Fruit fly (Drosophila melanogaster): ENCODE data around the gene CG7342.

CG7342 gene

dm6 chr3R:19609925-19610324 is 6.8 kb downstream of the CG7342 start, which contains the start of gene CG17752:
CG17752 (plus strand) TSS chr3R:19610225.
- TF ChIP-seq Hr96 (GFP tag; optimal IDR thresholded peaks at IDR 0.05) (no peak), cic (GFP tag; optimal IDR thresholded peaks at IDR 0.05) (no peak), CG12768 (GFP tag; optimal IDR thresholded peaks at IDR 0.05) (no peak), CG7045 (GFP tag; optimal IDR thresholded peaks at IDR 0.05) (no peak), tj (GFP tag; optimal IDR thresholded peaks at IDR 0.05) (no peak), pad (GFP tag; optimal IDR thresholded peaks at IDR 0.05) (no peak), Mnt (GFP tag; optimal IDR thresholded peaks at IDR 0.05) (no peak), CG7101 (tag; optimal IDR thresholded peaks at IDR 0.05) (no peak), cnc (optimal IDR thresholded peaks at IDR 0.05) (no peak), ovo (GFP tag; optimal IDR thresholded peaks at IDR 0.05) (no peak), bab1 (GFP tag; optimal IDR thresholded peaks at IDR 0.05) (no peak), Crg-1 (GFP tag; optimal IDR thresholded peaks at IDR 0.05) (no peak), CG14711 (tag; optimal IDR thresholded peaks at IDR 0.05) (no peak), toe (GFP tag; optimal IDR thresholded peaks at IDR 0.05) (no peak), CG1620 (GFP tag; optimal IDR thresholded peaks at IDR 0.05) (no peak)

- TF ChIP-seq CG11617 (GFP tag; optimal IDR thresholded peaks at IDR 0.05) (no peak), Clk (GFP tag; optimal IDR thresholded peaks at IDR 0.05) (no peak), ovo (GFP tag; optimal IDR thresholded peaks at IDR 0.05) (no peak), CG33017 (tag; optimal IDR thresholded peaks at IDR 0.05) (no peak), cnc (optimal IDR thresholded peaks at IDR 0.05) (no peak), CG7045 (GFP tag; optimal IDR thresholded peaks at IDR 0.05) (no peak), tj (GFP tag; optimal IDR thresholded peaks at IDR 0.05) (no peak), cic (GFP tag; optimal IDR thresholded peaks at IDR 0.05) (no peak), pad (GFP tag; optimal IDR thresholded peaks at IDR 0.05) (no peak), CG12768 (GFP tag; optimal IDR thresholded peaks at IDR 0.05) (no peak), CG1620 (GFP tag; optimal IDR thresholded peaks at IDR 0.05) (no peak), Mnt (GFP tag; optimal IDR thresholded peaks at IDR 0.05) (no peak), toe (GFP tag; optimal IDR thresholded peaks at IDR 0.05) (no peak), CG5204 (GFP tag; optimal IDR thresholded peaks at IDR 0.05) (no peak), Hr96 (GFP tag; optimal IDR thresholded peaks at IDR 0.05) (no peak), CG14711 (tag; optimal IDR thresholded peaks at IDR 0.05) (no peak)
Observed at dm6 chr3R:19612908-19613431, 9.8 kb downstream of the CG7342 start, which contains the start of gene CG16727. CG16727 (plus strand) TSS chr3R:19613381.

dm6 chr3R:19619908-19620307 is 16.7 kb downstream of the CG7342 start:
- TF ChIP-seq CG7045 (GFP tag; optimal IDR thresholded peaks at IDR 0.05) = no peak
- TF ChIP-seq pad (GFP tag; optimal IDR thresholded peaks at IDR 0.05) = no peak
- no peak for TF ChIP-seq ovo (GFP tag; optimal IDR thresholded peaks at IDR 0.05)
- no peak for TF ChIP-seq cic (GFP tag; optimal IDR thresholded peaks at IDR 0.05)
- TF ChIP-seq CG1620 (GFP tag; optimal IDR thresholded peaks at IDR 0.05) = no peak
- TF ChIP-seq Clk (GFP tag; optimal IDR thresholded peaks at IDR 0.05) = no peak
- no peak for TF ChIP-seq kay (GFP tag; ENCODE audit: borderline replicate concordance)
- TF ChIP-seq Hr96 (GFP tag; optimal IDR thresholded peaks at IDR 0.05) = no peak
- TF ChIP-seq Mnt (GFP tag; optimal IDR thresholded peaks at IDR 0.05) = no peak
- TF ChIP-seq CG11617 (GFP tag; optimal IDR thresholded peaks at IDR 0.05) = no peak
- no peak for TF ChIP-seq toe (GFP tag; optimal IDR thresholded peaks at IDR 0.05)
- no peak for TF ChIP-seq CG5204 (GFP tag; optimal IDR thresholded peaks at IDR 0.05)
- no peak for TF ChIP-seq CG7101 (tag; optimal IDR thresholded peaks at IDR 0.05)
- no peak for TF ChIP-seq CG33017 (tag; optimal IDR thresholded peaks at IDR 0.05)

dm6 chr3R:19620953-19621352 is 17.8 kb downstream of the CG7342 start:
- no peak for TF ChIP-seq CG12768 (GFP tag; optimal IDR thresholded peaks at IDR 0.05)
- no peak for TF ChIP-seq Hr96 (GFP tag; optimal IDR thresholded peaks at IDR 0.05)
- no peak for TF ChIP-seq CG5204 (GFP tag; optimal IDR thresholded peaks at IDR 0.05)
- peak; percentile 2 for TF ChIP-seq tj (GFP tag; optimal IDR thresholded peaks at IDR 0.05)

- TF ChIP-seq pad (GFP tag; optimal IDR thresholded peaks at IDR 0.05) (peak; percentile 0), CG7045 (GFP tag; optimal IDR thresholded peaks at IDR 0.05) (no peak), CG33017 (tag; optimal IDR thresholded peaks at IDR 0.05) (no peak)
Observed at dm6 chr3R:19622005-19622404, 18.8 kb downstream of the CG7342 start.

dm6 chr3R:19623606-19624005 is 20.4 kb downstream of the CG7342 start:
- TF ChIP-seq Hr96 (GFP tag; optimal IDR thresholded peaks at IDR 0.05) (peak; percentile 41), CG7045 (GFP tag; optimal IDR thresholded peaks at IDR 0.05) (peak; percentile 31), CG11617 (GFP tag; optimal IDR thresholded peaks at IDR 0.05) (peak; percentile 4), bab1 (GFP tag; optimal IDR thresholded peaks at IDR 0.05) (peak; percentile 52), CG5204 (GFP tag; optimal IDR thresholded peaks at IDR 0.05) (peak; percentile 52), Clk (GFP tag; optimal IDR thresholded peaks at IDR 0.05) (no peak), Mnt (GFP tag; optimal IDR thresholded peaks at IDR 0.05) (no peak), cnc (optimal IDR thresholded peaks at IDR 0.05) (no peak), tj (GFP tag; optimal IDR thresholded peaks at IDR 0.05) (peak; percentile 37), ovo (GFP tag; optimal IDR thresholded peaks at IDR 0.05) (no peak), pad (GFP tag; optimal IDR thresholded peaks at IDR 0.05) (peak; percentile 65), CG1620 (GFP tag; optimal IDR thresholded peaks at IDR 0.05) (no peak), toe (GFP tag; optimal IDR thresholded peaks at IDR 0.05) (peak; percentile 22), CG14711 (tag; optimal IDR thresholded peaks at IDR 0.05) (peak; percentile 19), Crg-1 (GFP tag; optimal IDR thresholded peaks at IDR 0.05) (no peak), cic (GFP tag; optimal IDR thresholded peaks at IDR 0.05) (no peak), CG12768 (GFP tag; optimal IDR thresholded peaks at IDR 0.05) (no peak), CG33017 (tag; optimal IDR thresholded peaks at IDR 0.05) (peak; percentile 6), CG7101 (tag; optimal IDR thresholded peaks at IDR 0.05) (peak; percentile 33), kay (GFP tag; ENCODE audit: borderline replicate concordance) (no peak)

Measured in whole organism, adult.